Fruit fly (Drosophila melanogaster) whole organism: ENCODE data around the gene CG34295.

ENCODE experiments used
- CG8478 ChIP-seq: fragments of >200 bp; optimal IDR thresholded peaks from 2 replicates; lab custom pipeline; 2018; ENCODE audit warnings: inconsistent platforms
- EcR ChIP-seq, 2 experiments: fragments of >200 bp; optimal IDR thresholded peaks; 2 replicates each; lab custom pipeline; 2017; ENCODE audit warnings: missing biosample characterization in 2 of 2, missing genetic modification characterization in 2 of 2, missing genetic modification reagents in 2 of 2
- pan ChIP-seq: fragments of >200 bp; optimal IDR thresholded peaks from 2 replicates; lab custom pipeline; 2017

DNA sequence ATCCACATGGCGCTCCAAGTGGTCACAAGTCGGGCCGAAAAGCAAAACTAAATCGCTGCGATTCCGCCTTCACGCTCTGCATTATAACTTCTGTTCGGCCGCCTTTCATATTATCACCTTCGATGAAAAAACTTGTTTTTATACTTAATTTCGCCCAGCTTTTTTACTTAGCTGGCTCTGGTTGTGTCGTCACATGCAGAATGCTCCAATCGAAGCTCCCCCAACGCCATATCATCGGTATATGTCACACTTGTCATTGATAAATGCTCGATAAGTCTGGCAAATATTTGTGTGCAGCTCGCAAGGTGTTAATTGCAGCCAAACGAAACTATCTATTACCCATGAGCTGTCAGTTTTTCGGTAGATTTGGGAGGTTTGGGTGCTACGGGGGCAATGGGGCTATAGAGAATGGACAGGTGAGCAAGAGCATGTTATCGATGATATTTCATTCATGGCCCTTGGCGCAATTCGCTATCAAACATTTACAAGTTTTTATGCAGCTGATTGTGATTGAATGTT, 37.7 kb upstream of the CG34295 start, which contains the start of gene CG10000:
- TF ChIP-seq pan (lab: Kevin White, UChicago) (no peak), EcR (GFP tag; optimal IDR thresholded peaks at IDR 0.05; lab: Kevin White, UChicago) (no peak), CG8478 (no peak)
